Worm (Caenorhabditis elegans) whole organism, late embryonic: ENCODE measurements around the gene magu-4.

Source experiments
- C38D4.7 ChIP-seq: fragments of 200-800 bp; sonication (Bioruptor generic); optimal IDR thresholded peaks from 2 replicates; lab custom pipeline; 2018; ENCODE audit warnings: mild to moderate bottlenecking, missing genetic modification characterization, moderate library complexity, missing compliant biosample characterization
- F13H6.1 ChIP-seq: sonication (generic microtip); optimal IDR thresholded peaks from 2 replicates; lab custom pipeline; 2016; ENCODE audit warnings: missing genetic modification characterization, missing compliant biosample characterization
- K09A11.1 ChIP-seq: sonication (generic microtip); optimal IDR thresholded peaks from 2 replicates; lab custom pipeline; 2017; ENCODE audit warnings: antibody characterized with exemption, mild to moderate bottlenecking, missing genetic modification characterization, missing compliant biosample characterization; ENCODE audit not compliant: insufficient read depth
- ceh-19 ChIP-seq: fragments of 200-800 bp; sonication (Bioruptor generic); optimal IDR thresholded peaks from 2 replicates; lab custom pipeline; 2018; ENCODE audit warnings: mild to moderate bottlenecking, missing genetic modification characterization, missing compliant biosample characterization
- ceh-24 ChIP-seq: sonication (generic microtip); optimal IDR thresholded peaks from 2 replicates; lab custom pipeline; 2016; ENCODE audit warnings: mild to moderate bottlenecking, missing genetic modification characterization, missing compliant biosample characterization
- ceh-34 ChIP-seq: sonication (generic microtip); optimal IDR thresholded peaks from 2 replicates; lab custom pipeline; 2016; ENCODE audit warnings: mild to moderate bottlenecking, missing genetic modification characterization, missing compliant biosample characterization
- ceh-48 ChIP-seq: sonication (generic microtip); optimal IDR thresholded peaks from 2 replicates; lab custom pipeline; 2016; ENCODE audit warnings: missing genetic modification characterization, inconsistent platforms, missing compliant biosample characterization
- ceh-6 ChIP-seq: fragments of 200-800 bp; sonication (Bioruptor generic); optimal IDR thresholded peaks from 2 replicates; lab custom pipeline; 2018; ENCODE audit warnings: mild to moderate bottlenecking, missing genetic modification characterization, missing compliant biosample characterization
- che-1 ChIP-seq: sonication (generic microtip); optimal IDR thresholded peaks from 2 replicates; lab custom pipeline; 2016; ENCODE audit warnings: mild to moderate bottlenecking, missing genetic modification characterization, missing compliant biosample characterization
- dve-1 ChIP-seq: sonication (generic microtip); optimal IDR thresholded peaks from 2 replicates; lab custom pipeline; 2017; ENCODE audit warnings: antibody characterized with exemption, mild to moderate bottlenecking, missing genetic modification characterization, missing compliant biosample characterization
- elt-2 ChIP-seq: sonication (generic microtip); optimal IDR thresholded peaks from 2 replicates; lab custom pipeline; 2016; ENCODE audit warnings: missing genetic modification reagents, missing genetic modification characterization, missing compliant biosample characterization
- ets-4 ChIP-seq: sonication (generic microtip); optimal IDR thresholded peaks from 2 replicates; lab custom pipeline; 2016; ENCODE audit warnings: missing genetic modification characterization, missing compliant biosample characterization
- fax-1 ChIP-seq: sonication (generic microtip); optimal IDR thresholded peaks from 2 replicates; lab custom pipeline; 2016; ENCODE audit warnings: missing genotype, missing genetic modification characterization, missing compliant biosample characterization
- hlh-13 ChIP-seq: fragments of 200-800 bp; sonication (Bioruptor generic); optimal IDR thresholded peaks from 2 replicates; lab custom pipeline; 2018; ENCODE audit warnings: mild to moderate bottlenecking, missing genetic modification characterization, missing compliant biosample characterization
- hlh-15 ChIP-seq: sonication (generic microtip); optimal IDR thresholded peaks from 2 replicates; lab custom pipeline; 2016; ENCODE audit warnings: missing genetic modification characterization, missing compliant biosample characterization
- hlh-30 ChIP-seq: sonication (generic microtip); optimal IDR thresholded peaks from 2 replicates; lab custom pipeline; 2017; ENCODE audit warnings: antibody characterized with exemption, missing genetic modification characterization, missing compliant biosample characterization; ENCODE audit not compliant: insufficient read depth
- lin-11 ChIP-seq: fragments of 200-800 bp; sonication (Bioruptor generic); optimal IDR thresholded peaks from 2 replicates; lab custom pipeline; 2018; ENCODE audit warnings: mild to moderate bottlenecking, missing genetic modification characterization, missing compliant biosample characterization
- madf-2 ChIP-seq: sonication (generic microtip); optimal IDR thresholded peaks from 2 replicates; lab custom pipeline; 2017; ENCODE audit warnings: missing genetic modification characterization, missing compliant biosample characterization
- nfya-1 ChIP-seq: sonication (generic microtip); optimal IDR thresholded peaks from 2 replicates; lab custom pipeline; 2017; ENCODE audit warnings: missing genetic modification characterization, mild to moderate bottlenecking, missing compliant biosample characterization, antibody characterized with exemption, moderate library complexity
- nhr-232 ChIP-seq: sonication (generic microtip); optimal IDR thresholded peaks from 2 replicates; lab custom pipeline; 2016; ENCODE audit warnings: missing genetic modification characterization, missing compliant biosample characterization
- npax-4 ChIP-seq: sonication (generic microtip); optimal IDR thresholded peaks from 2 replicates; lab custom pipeline; 2016; ENCODE audit warnings: missing genetic modification characterization, missing compliant biosample characterization
- odd-2 ChIP-seq: sonication (generic microtip); optimal IDR thresholded peaks from 2 replicates; lab custom pipeline; 2017; ENCODE audit warnings: antibody characterized with exemption, mild to moderate bottlenecking, missing genetic modification characterization, missing compliant biosample characterization
- pag-3 ChIP-seq: sonication (generic microtip); optimal IDR thresholded peaks from 2 replicates; lab custom pipeline; 2016; ENCODE audit warnings: missing compliant biosample characterization, missing genetic modification characterization, borderline replicate concordance
- pat-9 ChIP-seq: fragments of 200-800 bp; sonication (Bioruptor generic); optimal IDR thresholded peaks from 2 replicates; lab custom pipeline; 2018; ENCODE audit warnings: mild to moderate bottlenecking, missing genetic modification characterization, moderate library complexity, missing compliant biosample characterization
- pha-2 ChIP-seq: sonication (generic microtip); optimal IDR thresholded peaks from 2 replicates; lab custom pipeline; 2017; ENCODE audit warnings: mild to moderate bottlenecking, missing genetic modification characterization, missing compliant biosample characterization
- pha-4 ChIP-seq: fragments of 150-350 bp; optimal IDR thresholded peaks from 2 replicates; lab custom pipeline; 2018; ENCODE audit warnings: missing biosample characterization, missing genetic modification reagents, missing genetic modification characterization
- ref-2 ChIP-seq: sonication (generic microtip); optimal IDR thresholded peaks from 2 replicates; lab custom pipeline; 2016; ENCODE audit warnings: missing genetic modification characterization, missing compliant biosample characterization
- sdc-2 ChIP-seq: sonication (generic microtip); optimal IDR thresholded peaks from 2 replicates; lab custom pipeline; 2016; ENCODE audit warnings: missing genotype, missing genetic modification characterization, missing compliant biosample characterization
- sox-2 ChIP-seq: fragments of 200-800 bp; sonication (Bioruptor generic); IDR thresholded peaks from 2 replicates; pipeline ENCODE4 v1.3.6; 2022; ENCODE audit warnings: missing genetic modification reagents, missing genetic modification characterization, missing compliant biosample characterization
- sox-4 ChIP-seq: sonication (generic microtip); optimal IDR thresholded peaks from 2 replicates; lab custom pipeline; 2017; ENCODE audit warnings: mild to moderate bottlenecking, missing genetic modification characterization, inconsistent platforms, missing compliant biosample characterization
- syd-9 ChIP-seq: sonication (generic microtip); optimal IDR thresholded peaks from 2 replicates; lab custom pipeline; 2016; ENCODE audit warnings: mild to moderate bottlenecking, missing genetic modification characterization, moderate library complexity, missing compliant biosample characterization
- ttx-3 ChIP-seq: sonication (generic microtip); optimal IDR thresholded peaks from 2 replicates; lab custom pipeline; 2016; ENCODE audit warnings: missing genetic modification reagents, missing genetic modification characterization, missing compliant biosample characterization
- unc-3 ChIP-seq, 2 experiments: fragments of 200-800 bp in 1 of 2; sonication (Bioruptor generic) in 1 of 2; sonication (generic microtip) in 1 of 2; conservative IDR thresholded peaks in 1 of 2; optimal IDR thresholded peaks in 1 of 2; 2 replicates each; pipeline versions ENCODE4 v1.3.6 to Lab custom; 2016 to 2022; ENCODE audit warnings: missing compliant biosample characterization in 2 of 2, missing genetic modification characterization in 2 of 2, missing genetic modification reagents in 1 of 2
- zip-5 ChIP-seq: sonication (generic microtip); optimal IDR thresholded peaks from 2 replicates; lab custom pipeline; 2016; ENCODE audit warnings: missing genetic modification characterization, missing compliant biosample characterization
- ztf-16 ChIP-seq: sonication (generic microtip); optimal IDR thresholded peaks from 2 replicates; lab custom pipeline; 2017; ENCODE audit warnings: missing genetic modification characterization, missing compliant biosample characterization

magu-4 gene

DNA sequence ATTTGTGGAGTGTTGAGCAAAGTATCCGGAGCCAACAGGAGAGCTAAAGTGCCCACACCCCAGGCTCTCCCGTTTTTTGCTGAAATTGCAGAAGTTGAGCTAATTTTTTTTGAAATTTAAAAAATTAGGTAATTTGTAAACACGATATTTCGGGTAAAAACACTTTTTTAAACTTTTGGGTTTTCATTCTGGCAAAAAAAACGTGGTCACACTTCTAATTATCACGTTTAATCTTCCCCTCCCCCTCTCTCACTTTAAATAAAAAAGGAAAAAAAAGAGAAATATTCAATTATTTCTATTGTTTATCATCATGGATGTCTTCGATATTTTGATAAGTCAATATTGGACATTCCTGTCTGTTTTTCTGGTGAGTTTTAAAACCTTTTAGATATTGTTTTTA lies 23.5 kb downstream of the magu-4 start, which contains the start of gene F44D12.6:
TSS of gene F44D12.6 (plus strand) at position 301 of the 400 bp plus-strand sequence.
- TF ChIP-seq ceh-34 (no peak), nfya-1 (tag; lab: Kevin White, UChicago) (no peak), elt-2 (tag; lab: Kevin White, UChicago) (no peak)
- TF ChIP-seq, all 69 proteins: peak for 0

DNA sequence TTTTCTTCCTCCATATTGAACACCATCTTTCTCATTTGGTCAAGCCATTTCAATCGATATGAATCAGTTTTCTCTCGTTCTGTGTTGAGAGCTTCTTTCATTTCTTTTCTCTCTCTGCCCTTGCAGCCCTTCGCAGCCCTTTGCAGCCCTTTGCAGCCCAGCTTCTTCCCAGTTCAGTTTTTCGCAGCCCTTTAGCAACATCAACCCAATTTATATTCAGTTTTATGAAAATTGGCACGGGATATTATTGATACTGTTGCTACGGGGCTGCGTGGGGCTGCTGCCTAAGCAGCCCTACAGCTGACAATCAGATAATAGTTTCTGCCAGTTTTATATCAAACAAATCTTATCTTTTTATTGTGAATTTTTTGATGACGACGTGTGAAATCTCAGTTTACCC lies 27.4 kb downstream of the magu-4 start, which contains the start of gene F44D12.10:
TSS of gene F44D12.10 (minus strand) at position 101 of the 400 bp plus-strand sequence.
- TF ChIP-seq hlh-13 (no peak), syd-9 (tag; lab: Kevin White, UChicago) (no peak), nhr-232 (tag; lab: Kevin White, UChicago) (no peak), ceh-19 (GFP tag; lab: Kevin White, UChicago) (no peak), npax-4 (tag; lab: Kevin White, UChicago) (no peak), sdc-2 (no peak)

- TF ChIP-seq fax-1 (tag; lab: Kevin White, UChicago) (no peak), dve-1 (tag; lab: Kevin White, UChicago) (no peak), hlh-30 (tag; lab: Kevin White, UChicago) (no peak), hlh-13 (no peak), nfya-1 (tag; lab: Kevin White, UChicago) (no peak), ceh-48 (no peak), ceh-6 (no peak), ets-4 (tag; lab: Kevin White, UChicago) (no peak), pha-2 (tag; lab: Kevin White, UChicago) (no peak), hlh-15 (tag; lab: Kevin White, UChicago) (no peak), ttx-3 (tag; lab: Kevin White, UChicago) (no peak), pha-4 (tag; lab: Kevin White, UChicago) (no peak), C38D4.7 (GFP tag; lab: Kevin White, UChicago) (no peak), pag-3 (no peak), sox-4 (tag; lab: Kevin White, UChicago) (no peak)
Measured at ce11 chrIV:10040803-10041202, 31.2 kb downstream of the magu-4 start, which contains the start of gene dhs-31. Gene dhs-31 (minus strand): TSS chrIV:10040903.

DNA sequence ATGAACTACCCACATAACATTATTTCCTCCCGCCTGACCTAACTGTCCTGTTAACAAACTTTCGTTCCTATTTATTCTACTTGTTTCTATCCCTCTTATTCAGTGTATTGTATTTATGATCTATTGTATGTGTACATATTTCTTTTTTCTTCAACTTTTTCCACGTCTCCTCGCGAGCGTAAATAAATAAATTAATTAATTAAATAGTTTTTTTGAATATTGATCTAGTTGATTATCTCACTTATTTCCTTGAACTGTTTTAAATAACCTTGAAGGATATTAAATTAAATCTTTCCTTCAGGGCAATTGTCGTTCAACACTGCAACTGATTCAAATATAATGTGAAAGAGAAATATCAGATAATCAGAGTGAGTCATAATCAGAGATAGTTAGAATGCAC lies 33.3 kb downstream of the magu-4 start, which contains the start of gene frk-1:
TSS of gene frk-1 (plus strand) at position 301 of the 400 bp plus-strand sequence.
- TF ChIP-seq che-1 (no peak), odd-2 (tag; lab: Kevin White, UChicago) (no peak), npax-4 (tag; lab: Kevin White, UChicago) (no peak), F13H6.1 (tag; lab: Kevin White, UChicago) (no peak), ceh-24 (tag; lab: Kevin White, UChicago) (no peak), ztf-16 (tag; lab: Kevin White, UChicago) (no peak), hlh-30 (tag; lab: Kevin White, UChicago) (no peak), sox-2 (GFP tag; lab: Robert Waterston, UW) (no peak), ref-2 (tag; lab: Kevin White, UChicago) (no peak), madf-2 (tag; lab: Kevin White, UChicago) (no peak), unc-3 (GFP tag; conservative IDR thresholded peaks at IDR 0.05; lab: Robert Waterston, UW) (no peak), unc-3 (tag; optimal IDR thresholded peaks at IDR 0.05; lab: Kevin White, UChicago) (no peak), zip-5 (tag; lab: Kevin White, UChicago) (no peak), lin-11 (tag; lab: Kevin White, UChicago) (no peak), dve-1 (tag; lab: Kevin White, UChicago) (no peak), ceh-48 (no peak), pat-9 (no peak), K09A11.1 (no peak)
